Fruit fly (Drosophila melanogaster): ENCODE results near the gene Fhos.

The Fhos gene

DNA sequence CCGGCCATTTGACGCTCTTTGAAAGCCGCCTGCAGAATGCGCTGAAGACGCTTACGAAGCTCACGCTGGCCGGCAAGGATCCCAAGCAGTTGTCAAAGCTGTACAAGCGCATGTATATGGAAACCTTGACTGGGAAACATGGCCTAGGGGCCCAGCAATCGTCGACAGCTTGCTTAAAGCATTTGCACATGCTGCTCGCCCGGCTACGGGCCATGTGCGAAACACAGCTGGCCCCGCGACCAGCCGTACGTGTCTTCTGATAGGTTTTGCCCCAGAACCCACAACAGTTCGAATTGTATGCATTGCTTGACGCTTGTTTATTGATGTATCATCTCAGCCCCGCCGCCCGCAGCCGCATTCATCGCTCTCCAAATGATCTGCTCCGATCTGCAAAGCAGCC, 28.2 kb upstream of the Fhos start:
- no peak for TF ChIP-seq h (GFP tag; optimal IDR thresholded peaks at IDR 0.05)
- TF ChIP-seq Jra (GFP tag; optimal IDR thresholded peaks at IDR 0.05), result no peak
- no peak for TF ChIP-seq jim (GFP tag; optimal IDR thresholded peaks at IDR 0.05)
- TF ChIP-seq psq (GFP tag; optimal IDR thresholded peaks at IDR 0.05), result no peak
- TF ChIP-seq lola (GFP tag; optimal IDR thresholded peaks at IDR 0.05), result no peak
- TF ChIP-seq woc (GFP tag; optimal IDR thresholded peaks at IDR 0.05), result no peak

DNA sequence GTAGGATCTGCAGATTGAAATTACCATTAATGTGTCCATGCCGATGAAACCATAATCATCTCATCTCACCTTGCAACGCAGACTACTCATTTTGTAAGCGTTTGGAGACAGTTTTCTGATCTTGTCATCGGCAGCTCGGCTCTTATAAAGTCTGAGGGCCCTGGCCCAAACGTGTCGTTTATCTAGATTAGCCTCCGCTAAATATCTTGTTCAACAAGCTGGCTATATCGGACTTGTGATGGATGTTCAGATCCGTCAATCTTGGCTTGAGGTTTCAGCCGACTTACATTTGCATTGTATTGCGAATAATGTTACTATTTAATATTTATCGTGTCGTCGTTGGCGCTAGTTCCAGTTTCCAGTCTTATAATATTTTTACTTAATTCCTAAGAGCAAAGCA, 27.7 kb upstream of the Fhos start, which contains the start of gene CG43965:
Gene CG43965, minus strand, starts transcription at position 101 of the 400 bp plus-strand sequence.
- TF ChIP-seq tai (GFP tag; optimal IDR thresholded peaks at IDR 0.05) (no peak), Hr83 (GFP tag; optimal IDR thresholded peaks at IDR 0.05; ENCODE audit: poor library complexity, severe bottlenecking) (no peak), Dif (GFP tag; optimal IDR thresholded peaks at IDR 0.05; ENCODE audit: partially characterized antibody) (no peak), CrebA (GFP tag; optimal IDR thresholded peaks at IDR 0.05; ENCODE audit: borderline replicate concordance) (no peak), Dfd (GFP tag; optimal IDR thresholded peaks at IDR 0.05) (no peak), N (GFP tag; optimal IDR thresholded peaks at IDR 0.05) (no peak), Hnf4 (GFP tag; optimal IDR thresholded peaks at IDR 0.05) (no peak), dmrt93B (GFP tag; optimal IDR thresholded peaks at IDR 0.05) (no peak), Jra (GFP tag; optimal IDR thresholded peaks at IDR 0.05) (no peak), lola (GFP tag; optimal IDR thresholded peaks at IDR 0.05) (no peak)

DNA sequence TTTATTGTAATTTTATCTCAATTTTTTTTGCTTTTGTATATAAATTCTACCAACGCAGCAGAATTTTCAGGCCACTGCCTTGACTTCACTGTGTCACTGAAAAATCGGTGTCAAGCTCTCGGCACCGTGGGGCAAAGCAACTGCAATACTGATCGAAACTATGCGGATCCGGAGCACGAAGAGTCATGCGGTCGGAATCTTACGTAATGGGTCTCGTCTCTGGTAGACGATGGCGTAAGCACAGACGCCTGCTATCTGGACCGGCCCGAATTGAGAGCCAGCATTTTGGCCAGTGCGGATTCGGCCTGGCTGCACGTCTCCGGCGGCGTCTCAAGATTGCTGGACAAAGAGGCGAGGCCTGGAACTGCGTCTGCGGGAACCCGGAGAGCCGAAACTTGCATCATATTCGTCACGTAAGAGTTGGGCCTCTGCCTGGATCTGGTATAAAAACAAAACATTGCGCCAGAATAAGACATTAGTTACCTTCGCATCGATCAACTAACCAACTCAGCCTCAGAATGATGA, 27.0 kb upstream of the Fhos start, which contains the start of gene Cp18:
Gene Cp18, plus strand, starts transcription at position 475 of the 525 bp plus-strand sequence.
- no peak for TF ChIP-seq CG9705 (GFP tag; optimal IDR thresholded peaks at IDR 0.05)
- TF ChIP-seq foxo (GFP tag; optimal IDR thresholded peaks at IDR 0.05), result no peak
- TF ChIP-seq dmrt93B (GFP tag; optimal IDR thresholded peaks at IDR 0.05), result no peak
- TF ChIP-seq GATAd (GFP tag; optimal IDR thresholded peaks at IDR 0.05), result no peak
- TF ChIP-seq Dif (GFP tag; optimal IDR thresholded peaks at IDR 0.05; ENCODE audit: partially characterized antibody), result no peak
- no peak for TF ChIP-seq Jra (GFP tag; optimal IDR thresholded peaks at IDR 0.05)
- no peak for TF ChIP-seq Hnf4 (GFP tag; optimal IDR thresholded peaks at IDR 0.05)
- no peak for TF ChIP-seq Hr78 (GFP tag; optimal IDR thresholded peaks at IDR 0.05)
- TF ChIP-seq CrebA (GFP tag; optimal IDR thresholded peaks at IDR 0.05; ENCODE audit: borderline replicate concordance), result no peak
- no peak for TF ChIP-seq Rel (GFP tag; optimal IDR thresholded peaks at IDR 0.05)
- TF ChIP-seq Rel (tag; optimal IDR thresholded peaks at IDR 0.05), result no peak
- TF ChIP-seq h (GFP tag; optimal IDR thresholded peaks at IDR 0.05), result no peak
- TF ChIP-seq Vsx2 (GFP tag; optimal IDR thresholded peaks at IDR 0.05; ENCODE audit: partially characterized antibody), result no peak
- no peak for TF ChIP-seq sage (GFP tag; optimal IDR thresholded peaks at IDR 0.05)
- no peak for TF ChIP-seq Dfd (GFP tag; optimal IDR thresholded peaks at IDR 0.05)
- no peak for TF ChIP-seq HLH106 (tag; optimal IDR thresholded peaks at IDR 0.05)
- no peak for TF ChIP-seq OdsH (GFP tag; optimal IDR thresholded peaks at IDR 0.05)
- TF ChIP-seq usp (GFP tag; optimal IDR thresholded peaks at IDR 0.05), result no peak
- TF ChIP-seq sv (GFP tag; optimal IDR thresholded peaks at IDR 0.05), result no peak
- TF ChIP-seq rgr (GFP tag; optimal IDR thresholded peaks at IDR 0.05), result no peak

DNA sequence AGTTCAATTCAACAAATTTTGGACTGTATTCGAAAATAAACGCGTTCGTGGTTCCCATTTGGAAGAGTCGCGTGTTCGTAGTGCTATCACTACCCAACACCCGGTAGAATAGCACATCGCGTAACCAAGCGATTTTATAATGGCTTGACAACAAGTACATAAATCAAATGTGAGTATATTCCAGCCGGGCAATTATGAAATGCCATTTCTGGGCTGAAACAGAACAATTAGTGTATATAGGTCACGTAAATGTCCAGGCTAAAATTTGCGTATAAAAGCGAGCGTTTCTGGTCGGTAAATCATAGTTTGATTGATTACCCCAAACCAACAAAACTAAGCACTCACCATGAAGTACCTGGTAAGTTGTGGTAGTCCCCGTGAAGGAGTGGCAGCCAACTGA, 25.2 kb upstream of the Fhos start, which contains the start of gene Cp15:
Gene Cp15, plus strand, starts transcription at position 301 of the 400 bp plus-strand sequence.
- TF ChIP-seq Sp1 (GFP tag; optimal IDR thresholded peaks at IDR 0.05), result no peak
- no peak for TF ChIP-seq psq (GFP tag; optimal IDR thresholded peaks at IDR 0.05)
- TF ChIP-seq Dfd (GFP tag; optimal IDR thresholded peaks at IDR 0.05), result no peak
- TF ChIP-seq CG32264 (GFP tag; optimal IDR thresholded peaks at IDR 0.05), result no peak
- TF ChIP-seq brk (GFP tag; optimal IDR thresholded peaks at IDR 0.05), result no peak
- TF ChIP-seq br (GFP tag; optimal IDR thresholded peaks at IDR 0.05), result no peak
- no peak for TF ChIP-seq sv (GFP tag; optimal IDR thresholded peaks at IDR 0.05)
- no peak for TF ChIP-seq CG9705 (GFP tag; optimal IDR thresholded peaks at IDR 0.05)
- no peak for TF ChIP-seq h (GFP tag; optimal IDR thresholded peaks at IDR 0.05)

DNA sequence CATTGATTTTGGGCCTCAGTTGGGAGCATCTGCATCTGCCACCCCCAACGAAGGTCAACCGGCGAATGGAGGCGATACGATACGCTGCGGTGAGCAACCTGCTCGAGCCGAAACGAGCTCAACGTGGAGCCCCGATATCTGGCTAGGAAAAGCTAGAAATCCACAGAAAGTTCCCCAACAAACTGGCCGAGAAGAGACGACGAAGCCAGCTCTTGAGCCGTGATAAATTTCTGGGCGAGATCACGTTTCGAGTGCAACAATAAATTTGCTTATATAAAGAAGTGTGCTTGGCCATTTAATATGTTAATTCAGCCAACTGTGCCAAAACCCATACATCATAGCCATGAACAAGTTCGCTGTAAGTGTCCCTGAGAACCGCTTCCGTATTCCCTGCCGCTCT, 23.9 kb upstream of the Fhos start, which contains the start of gene Cp19:
Gene Cp19, plus strand, starts transcription at position 301 of the 400 bp plus-strand sequence.
- TF ChIP-seq GATAd (GFP tag; optimal IDR thresholded peaks at IDR 0.05), result no peak
- TF ChIP-seq foxo (GFP tag; optimal IDR thresholded peaks at IDR 0.05), result no peak
- no peak for TF ChIP-seq Dfd (GFP tag; optimal IDR thresholded peaks at IDR 0.05)
- no peak for TF ChIP-seq CG9705 (GFP tag; optimal IDR thresholded peaks at IDR 0.05)
- TF ChIP-seq h (GFP tag; optimal IDR thresholded peaks at IDR 0.05), result no peak
- TF ChIP-seq psq (GFP tag; optimal IDR thresholded peaks at IDR 0.05), result no peak
- TF ChIP-seq Sp1 (GFP tag; optimal IDR thresholded peaks at IDR 0.05), result no peak
- no peak for TF ChIP-seq sage (GFP tag; optimal IDR thresholded peaks at IDR 0.05)
- TF ChIP-seq tai (GFP tag; optimal IDR thresholded peaks at IDR 0.05), result no peak
- TF ChIP-seq CG32264 (GFP tag; optimal IDR thresholded peaks at IDR 0.05), result no peak
- TF ChIP-seq Hr83 (GFP tag; optimal IDR thresholded peaks at IDR 0.05; ENCODE audit: poor library complexity, severe bottlenecking), result no peak
- TF ChIP-seq dsf (GFP tag; optimal IDR thresholded peaks at IDR 0.05; ENCODE audit: borderline replicate concordance), result no peak
- TF ChIP-seq Jra (GFP tag; optimal IDR thresholded peaks at IDR 0.05), result no peak
- no peak for TF ChIP-seq sv (GFP tag; optimal IDR thresholded peaks at IDR 0.05)
- no peak for TF ChIP-seq pan (optimal IDR thresholded peaks at IDR 0.05)

Data from whole organism, wandering third instar larva.